Worm (Caenorhabditis elegans) whole organism, L4/young adult: ENCODE measurements around the gene qars-1.

Experiments used
- W03F9.2 ChIP-seq: fragments of 150-350 bp; optimal IDR thresholded peaks from 2 replicates; lab custom pipeline; 2014; ENCODE audit warnings: missing biosample characterization, missing genetic modification characterization
- dao-5 ChIP-seq: sonication (generic microtip); optimal IDR thresholded peaks from 2 replicates; lab custom pipeline; 2016; ENCODE audit warnings: missing genotype, missing genetic modification characterization, moderate library complexity, missing compliant biosample characterization
- him-1 ChIP-seq: sonication (generic microtip); optimal IDR thresholded peaks from 2 replicates; lab custom pipeline; 2016; ENCODE audit warnings: missing genotype, missing genetic modification reagents, missing genetic modification characterization, missing compliant biosample characterization

DNA sequence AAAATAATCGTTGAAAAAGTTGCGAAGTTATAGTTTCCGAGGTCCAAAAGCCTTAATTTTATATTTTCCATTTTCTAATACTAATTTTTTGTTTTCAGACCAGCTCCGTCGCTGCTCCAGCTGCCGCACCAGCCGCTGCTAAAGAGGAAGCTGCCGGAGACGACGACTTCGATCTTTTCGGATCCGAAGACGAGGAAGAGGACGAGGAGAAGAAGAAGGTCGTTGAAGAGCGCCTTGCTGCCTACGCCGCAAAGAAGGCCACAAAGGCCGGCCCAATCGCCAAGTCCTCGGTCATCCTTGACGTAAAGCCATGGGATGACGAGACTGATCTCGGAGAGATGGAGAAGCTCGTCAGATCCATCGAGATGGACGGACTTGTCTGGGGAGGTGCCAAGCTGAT lies 25.8 kb upstream of the qars-1 start:
- TF ChIP-seq him-1 (tag; lab: Kevin White, UChicago) (no peak), dao-5 (no peak), W03F9.2 (tag; lab: Kevin White, UChicago) (no peak)
